Worm (Caenorhabditis elegans) whole organism, late embryonic: Measurements from ENCODE around the gene nduv-3.

Experiments
- F13H6.1 ChIP-seq: sonication (generic microtip); optimal IDR thresholded peaks from 2 replicates; lab custom pipeline; 2016; ENCODE audit warnings: missing genetic modification characterization, missing compliant biosample characterization
- ceh-6 ChIP-seq: fragments of 200-800 bp; sonication (Bioruptor generic); optimal IDR thresholded peaks from 2 replicates; lab custom pipeline; 2018; ENCODE audit warnings: mild to moderate bottlenecking, missing genetic modification characterization, missing compliant biosample characterization
- ceh-9 ChIP-seq: sonication (generic microtip); optimal IDR thresholded peaks from 2 replicates; lab custom pipeline; 2016; ENCODE audit warnings: mild to moderate bottlenecking, missing genetic modification characterization, inconsistent platforms, missing compliant biosample characterization
- syd-9 ChIP-seq: sonication (generic microtip); optimal IDR thresholded peaks from 2 replicates; lab custom pipeline; 2016; ENCODE audit warnings: mild to moderate bottlenecking, missing genetic modification characterization, moderate library complexity, missing compliant biosample characterization

ce11 chrIV:2665388-2665978, 24.4 kb downstream of the nduv-3 start:
- TF ChIP-seq F13H6.1 (tag; lab: Kevin White, UChicago) = no peak
- TF ChIP-seq ceh-6 = no peak
- TF ChIP-seq ceh-9 (tag; lab: Kevin White, UChicago) = no peak
- TF ChIP-seq syd-9 (tag; lab: Kevin White, UChicago) = no peak
